Fruit fly (Drosophila melanogaster): ENCODE results near the gene CG9257.
A peak's percentile ranks its signal among the peaks of the same experiment; 100 is the strongest.

CG9257 gene

DNA sequence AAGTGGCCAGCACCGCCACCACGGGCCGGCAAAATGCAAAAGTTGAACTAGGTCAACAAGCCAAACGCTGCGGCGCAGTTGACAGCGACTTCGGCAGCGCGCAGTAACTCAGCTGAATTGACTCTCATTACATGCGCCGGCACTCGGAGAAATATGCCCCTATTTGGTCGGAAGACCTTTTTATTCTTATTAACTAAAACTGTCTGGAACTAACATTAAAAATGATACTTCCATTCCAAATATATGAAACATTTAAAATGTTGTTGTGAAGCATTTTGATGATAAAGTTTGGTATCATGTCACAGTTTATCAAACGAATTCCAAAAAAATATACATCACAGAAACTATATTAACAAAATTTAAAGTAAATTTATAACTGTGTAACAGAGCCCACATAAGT is 35.4 kb upstream of the CG9257 start:
- TF ChIP-seq CG32532 (GFP tag; IDR thresholded peaks at IDR 0.05): no peak
- no peak for TF ChIP-seq CG10959 (GFP tag; IDR thresholded peaks at IDR 0.05)
- peak in 1 of 2 experiments; percentile 13 for TF ChIP-seq Hr51 (GFP tag; optimal IDR thresholded peaks at IDR 0.05)
- peak; percentile 53; the same call in 1 of the 2 replicates for TF ChIP-seq Drgx (GFP tag; IDR thresholded peaks at IDR 0.05)
- TF ChIP-seq CG10431 (GFP tag; optimal IDR thresholded peaks at IDR 0.05): no peak
- no peak for TF ChIP-seq jigr1 (GFP tag; IDR thresholded peaks at IDR 0.05)

DNA sequence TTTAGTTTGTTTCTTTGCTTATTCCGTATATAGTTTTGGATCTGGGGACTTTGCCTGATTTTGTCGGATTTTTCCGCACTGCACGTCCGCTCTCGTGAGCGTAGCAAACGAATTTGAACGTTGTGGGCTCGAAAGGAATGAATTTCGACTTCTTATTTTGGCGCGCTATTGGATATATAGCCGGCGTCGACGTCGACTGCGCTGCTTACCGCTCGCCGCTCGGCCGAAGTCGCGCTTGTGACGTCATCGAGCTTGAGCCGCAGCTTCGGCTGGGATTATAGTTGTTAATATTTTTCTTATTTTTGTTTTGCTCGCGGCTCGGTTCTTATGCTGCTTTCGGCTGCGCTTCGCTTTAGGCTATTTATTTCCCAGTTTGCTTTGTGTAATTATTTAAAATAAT is 32.8 kb upstream of the CG9257 start:
- no peak for TF ChIP-seq caup (GFP tag; optimal IDR thresholded peaks at IDR 0.05; ENCODE audit: severe bottlenecking)
- no peak for TF ChIP-seq Hand (GFP tag; optimal IDR thresholded peaks at IDR 0.05)
- peak; percentile 64 for TF ChIP-seq Ets65A (GFP tag)
- peak; percentile 84 for TF ChIP-seq Adf1 (GFP tag; IDR thresholded peaks at IDR 0.05)
- no peak for TF ChIP-seq CG14667 (GFP tag; IDR thresholded peaks at IDR 0.05)
- peak; percentile 69 for TF ChIP-seq Deaf1 (tag; optimal IDR thresholded peaks at IDR 0.05)
- TF ChIP-seq pnt (GFP tag; optimal IDR thresholded peaks at IDR 0.05): no peak
- peak; percentile 87; the same call in 3 of the 4 replicates for TF ChIP-seq chinmo (GFP tag; IDR thresholded peaks at IDR 0.05; ENCODE audit: partially characterized antibody)
- TF ChIP-seq CG13894 (tag; optimal IDR thresholded peaks at IDR 0.05): peak; percentile 91

DNA sequence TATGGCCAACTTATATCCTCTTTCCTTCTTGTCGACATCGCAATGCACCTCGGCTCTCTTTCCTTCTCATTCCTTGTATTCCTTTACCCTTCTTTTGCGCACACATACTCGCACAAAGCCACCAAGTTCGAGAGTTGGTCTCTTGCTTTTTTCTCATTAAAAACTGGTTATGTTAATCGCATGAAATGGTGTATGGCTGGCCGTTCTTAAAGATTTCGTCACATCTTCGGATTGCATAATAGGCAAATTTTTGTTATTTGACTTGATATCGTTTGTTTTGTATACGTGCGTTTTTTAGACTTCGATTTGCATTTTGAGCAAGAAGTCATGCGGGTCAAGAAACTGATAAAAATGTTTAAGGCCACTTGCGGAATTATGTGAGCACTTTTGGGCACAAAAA is 31.7 kb upstream of the CG9257 start:
- TF ChIP-seq repo (GFP tag; optimal IDR thresholded peaks at IDR 0.05): no peak
- TF ChIP-seq pros (GFP tag; optimal IDR thresholded peaks at IDR 0.05): peak; percentile 33
- TF ChIP-seq vvl (GFP tag; IDR thresholded peaks at IDR 0.05): peak; percentile 63
- no peak for TF ChIP-seq crc (GFP tag; optimal IDR thresholded peaks at IDR 0.05)
- TF ChIP-seq CG32772 (GFP tag; IDR thresholded peaks at IDR 0.05): no peak
- no peak for TF ChIP-seq CG15601 (tag; optimal IDR thresholded peaks at IDR 0.05)
- TF ChIP-seq salm (tag; optimal IDR thresholded peaks at IDR 0.05): no peak
- TF ChIP-seq kah (GFP tag; optimal IDR thresholded peaks at IDR 0.05): no peak
- TF ChIP-seq abd-A (tag; optimal IDR thresholded peaks at IDR 0.05): no peak
- no peak for TF ChIP-seq CTCF (GFP tag; optimal IDR thresholded peaks at IDR 0.05)
- no peak for TF ChIP-seq chn (GFP tag; optimal IDR thresholded peaks at IDR 0.05)
- no peak for TF ChIP-seq gt (GFP tag; IDR thresholded peaks at IDR 0.05)
- TF ChIP-seq chinmo (GFP tag; IDR thresholded peaks at IDR 0.05; ENCODE audit: partially characterized antibody): peak; percentile 80; the same call in 2 of the 4 replicates
- TF ChIP-seq CG4360 (GFP tag; IDR thresholded peaks at IDR 0.05): no peak
- no peak for TF ChIP-seq Lim3 (GFP tag; IDR thresholded peaks at IDR 0.05)
- no peak for TF ChIP-seq CG8359 (GFP tag; optimal IDR thresholded peaks at IDR 0.05; ENCODE audit: borderline replicate concordance)
- TF ChIP-seq Stat92E (GFP tag; optimal IDR thresholded peaks at IDR 0.05): no peak
- peak in 1 of 2 experiments; percentile 66 for TF ChIP-seq Pdp1 (GFP tag; optimal IDR thresholded peaks at IDR 0.05)

DNA sequence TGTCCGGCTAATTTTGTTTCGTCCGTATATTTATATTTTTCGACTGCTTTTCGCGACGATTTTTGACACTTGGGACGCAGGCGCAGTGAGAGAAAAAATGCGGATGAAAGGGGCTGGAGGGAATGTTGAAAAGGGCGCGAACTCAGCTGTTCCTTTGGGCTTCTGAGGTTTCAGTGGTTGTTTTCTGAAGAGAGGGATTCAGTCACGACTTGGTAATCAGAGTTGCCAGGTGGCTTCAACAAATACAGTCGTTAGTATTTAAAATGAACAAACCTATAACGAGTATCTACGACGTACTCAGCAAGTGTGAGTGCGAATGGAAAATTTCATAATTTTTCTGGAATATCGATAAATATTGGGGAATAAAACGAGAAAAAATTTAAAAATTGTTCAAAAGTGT is 31.1 kb upstream of the CG9257 start, which contains the start of gene CG9265:
CG9265 (minus strand) TSS at position 68 of the 400 bp plus-strand sequence.
- TF ChIP-seq CG16863 (GFP tag; optimal IDR thresholded peaks at IDR 0.05): no peak
- peak; percentile 91 for TF ChIP-seq ewg (GFP tag; optimal IDR thresholded peaks at IDR 0.05)
- TF ChIP-seq Hmx (GFP tag; optimal IDR thresholded peaks at IDR 0.05): no peak
- peak; percentile 14; the same call in 1 of the 2 replicates for TF ChIP-seq Ada2b (GFP tag; IDR thresholded peaks at IDR 0.05)
- TF ChIP-seq lilli (GFP tag; optimal IDR thresholded peaks at IDR 0.05): peak; percentile 9
- TF ChIP-seq CG9932 (GFP tag; IDR thresholded peaks at IDR 0.05): peak; percentile 36; the same call in 1 of the 2 replicates
- peak; percentile 0 for TF ChIP-seq ems (GFP tag; optimal IDR thresholded peaks at IDR 0.05)
- TF ChIP-seq Hr51 (GFP tag; optimal IDR thresholded peaks at IDR 0.05): peak in 1 of 2 experiments; percentile 3
- no peak for TF ChIP-seq Xrp1 (GFP tag; IDR thresholded peaks at IDR 0.05)
- no peak for TF ChIP-seq emc (GFP tag; optimal IDR thresholded peaks at IDR 0.05)
- peak; percentile 48 for TF ChIP-seq Med (GFP tag)
- TF ChIP-seq Deaf1 (tag; optimal IDR thresholded peaks at IDR 0.05): no peak
- TF ChIP-seq vvl (GFP tag; IDR thresholded peaks at IDR 0.05): no peak
- TF ChIP-seq bbx (GFP tag; IDR thresholded peaks at IDR 0.05; ENCODE audit: partially characterized antibody): no peak
- no peak for TF ChIP-seq CG7786 (GFP tag; optimal IDR thresholded peaks at IDR 0.05)
- no peak for TF ChIP-seq CG7357 (GFP tag; IDR thresholded peaks at IDR 0.05)
- no peak for TF ChIP-seq fd64A (GFP tag; optimal IDR thresholded peaks at IDR 0.05)
- peak; percentile 10 for TF ChIP-seq CG12155 (GFP tag; optimal IDR thresholded peaks at IDR 0.05)
- TF ChIP-seq slbo (GFP tag; IDR thresholded peaks at IDR 0.05): peak; percentile 62

Measured in whole organism, embryonic.